Fruit fly (Drosophila melanogaster) whole organism, prepupa: ENCODE results near the gene CG17118.

Source experiments
- Blimp-1 ChIP-seq: fragments of 200-800 bp; sonication (Bioruptor generic); optimal IDR thresholded peaks from 3 replicates; lab custom pipeline; 2017; ENCODE audit warnings: missing biosample characterization, missing genetic modification characterization, mild to moderate bottlenecking, moderate library complexity, missing genetic modification reagents
- CG10669 ChIP-seq: fragments of 200-800 bp; sonication (Bioruptor generic); optimal IDR thresholded peaks from 3 replicates; lab custom pipeline; 2018; ENCODE audit warnings: missing biosample characterization, mild to moderate bottlenecking, missing genetic modification characterization, moderate library complexity
- CG11902 ChIP-seq: fragments of 200-800 bp; sonication (Bioruptor generic); optimal IDR thresholded peaks from 3 replicates; lab custom pipeline; 2016; ENCODE audit warnings: missing biosample characterization, missing genetic modification characterization
- CG15336 ChIP-seq: fragments of 200-800 bp; sonication (Bioruptor generic); IDR thresholded peaks from 2 replicates; pipeline ENCODE4 v1.3.6; 2022; ENCODE audit warnings: missing biosample characterization, missing genetic modification characterization
- CG1621 ChIP-seq: fragments of 200-800 bp; sonication (Bioruptor generic); optimal IDR thresholded peaks from 3 replicates; lab custom pipeline; 2018; ENCODE audit warnings: missing biosample characterization, mild to moderate bottlenecking, missing genetic modification characterization
- CG3032 ChIP-seq: fragments of 200-800 bp; optimal IDR thresholded peaks from 2 replicates; lab custom pipeline; 2019; ENCODE audit warnings: missing biosample characterization, mild to moderate bottlenecking, missing genetic modification characterization, moderate library complexity
- CG32006 ChIP-seq: fragments of 200-800 bp; sonication (Bioruptor generic); optimal IDR thresholded peaks from 3 replicates; lab custom pipeline; 2017; ENCODE audit warnings: missing biosample characterization, mild to moderate bottlenecking, missing genetic modification characterization
- CG34406 ChIP-seq: fragments of 200-800 bp; sonication (Bioruptor generic); optimal IDR thresholded peaks from 3 replicates; lab custom pipeline; 2016; ENCODE audit warnings: missing biosample characterization, missing genetic modification characterization
- CG4318 ChIP-seq: fragments of 200-800 bp; sonication (Bioruptor generic); optimal IDR thresholded peaks from 3 replicates; lab custom pipeline; 2017; ENCODE audit warnings: missing biosample characterization, mild to moderate bottlenecking, missing genetic modification characterization
- CG6792 ChIP-seq: fragments of 200-800 bp; sonication (Bioruptor generic); optimal IDR thresholded peaks from 3 replicates; lab custom pipeline; 2016; ENCODE audit warnings: missing biosample characterization, missing genetic modification characterization
- CG6808 ChIP-seq: fragments of 200-800 bp; sonication (Bioruptor generic); optimal IDR thresholded peaks from 3 replicates; lab custom pipeline; 2017; ENCODE audit warnings: missing biosample characterization, missing genetic modification characterization, mild to moderate bottlenecking, moderate library complexity, missing genetic modification reagents
- CG6854 ChIP-seq: fragments of 200-800 bp; sonication (Bioruptor generic); optimal IDR thresholded peaks from 2 replicates; lab custom pipeline; 2017; ENCODE audit warnings: missing biosample characterization, mild to moderate bottlenecking, missing genetic modification characterization
- CG7368 ChIP-seq: fragments of 200-800 bp; sonication (Bioruptor generic); optimal IDR thresholded peaks from 3 replicates; lab custom pipeline; 2016; ENCODE audit warnings: missing biosample characterization, missing genetic modification characterization
- CG8119 ChIP-seq: fragments of 200-800 bp; sonication (Bioruptor generic); IDR thresholded peaks from 3 replicates; pipeline ENCODE4 v1.3.6; 2022; ENCODE audit warnings: missing biosample characterization, missing genetic modification characterization
- CG8632 ChIP-seq: fragments of 200-800 bp; sonication (Bioruptor generic); optimal IDR thresholded peaks from 3 replicates; lab custom pipeline; 2016; ENCODE audit warnings: missing biosample characterization, missing genetic modification characterization
- CG9139 ChIP-seq: fragments of 200-800 bp; sonication (Bioruptor generic); optimal IDR thresholded peaks from 3 replicates; lab custom pipeline; 2017; ENCODE audit warnings: missing biosample characterization, mild to moderate bottlenecking, missing genetic modification characterization
- Eip75B ChIP-seq: fragments of 200-800 bp; sonication (Bioruptor generic); optimal IDR thresholded peaks from 3 replicates; lab custom pipeline; 2016; ENCODE audit warnings: missing biosample characterization, missing genetic modification characterization
- Eip78C ChIP-seq: fragments of 200-800 bp; sonication (Bioruptor generic); peaks from one replicate; lab custom pipeline; 2016; ENCODE audit warnings: missing biosample characterization, missing genetic modification characterization
- Ets96B ChIP-seq: fragments of 200-800 bp; optimal IDR thresholded peaks from 2 replicates; lab custom pipeline; 2019; ENCODE audit warnings: missing biosample characterization, mild to moderate bottlenecking, missing genetic modification characterization, moderate library complexity
- Gug ChIP-seq: fragments of 200-800 bp; sonication (Bioruptor generic); IDR thresholded peaks from 2 replicates; pipeline ENCODE4 v1.3.6; 2022; ENCODE audit warnings: missing biosample characterization, missing genetic modification characterization
- Hr39 ChIP-seq: fragments of 200-800 bp; sonication (Bioruptor generic); optimal IDR thresholded peaks from 2 replicates; lab custom pipeline; 2016; ENCODE audit warnings: missing biosample characterization, missing genetic modification characterization
- Lpt ChIP-seq: fragments of 200-800 bp; sonication (Bioruptor generic); optimal IDR thresholded peaks from 3 replicates; lab custom pipeline; 2016; ENCODE audit warnings: missing biosample characterization, missing genetic modification characterization
- Met ChIP-seq: fragments of 200-800 bp; sonication (Bioruptor generic); optimal IDR thresholded peaks from 3 replicates; lab custom pipeline; 2016; ENCODE audit warnings: missing biosample characterization, missing genetic modification characterization
- OdsH ChIP-seq: fragments of 200-800 bp; sonication (Bioruptor generic); optimal IDR thresholded peaks from 3 replicates; lab custom pipeline; 2016; ENCODE audit warnings: missing biosample characterization, missing genetic modification characterization
- Sox14 ChIP-seq: fragments of 200-800 bp; sonication (Bioruptor generic); optimal IDR thresholded peaks from 3 replicates; lab custom pipeline; 2016; ENCODE audit warnings: missing biosample characterization, missing genetic modification characterization
- dsx ChIP-seq: fragments of 200-800 bp; optimal IDR thresholded peaks from 3 replicates; lab custom pipeline; 2019; ENCODE audit warnings: missing biosample characterization, mild to moderate bottlenecking, missing genetic modification characterization, moderate library complexity; ENCODE audit not compliant: poor library complexity, severe bottlenecking
- eg ChIP-seq: fragments of 200-800 bp; sonication (Bioruptor generic); IDR thresholded peaks from 3 replicates; pipeline ENCODE4 v1.3.6; 2022; ENCODE audit warnings: missing biosample characterization, missing genetic modification characterization
- esn ChIP-seq: fragments of 200-800 bp; sonication (Bioruptor generic); optimal IDR thresholded peaks from 2 replicates; lab custom pipeline; 2016; ENCODE audit warnings: missing biosample characterization, mild to moderate bottlenecking, missing genetic modification characterization, moderate library complexity
- net ChIP-seq: fragments of 200-800 bp; sonication (Bioruptor generic); optimal IDR thresholded peaks from 3 replicates; lab custom pipeline; 2016; ENCODE audit warnings: missing biosample characterization, missing genetic modification characterization
- spab ChIP-seq: fragments of 200-800 bp; sonication (Bioruptor generic); optimal IDR thresholded peaks from 2 replicates; lab custom pipeline; 2017; ENCODE audit warnings: missing biosample characterization, mild to moderate bottlenecking, missing genetic modification characterization, missing genetic modification reagents
- ss ChIP-seq, 2 experiments: fragments of 200-800 bp; sonication (Bioruptor generic); optimal IDR thresholded peaks; 2 replicates in 1 of 2; 3 replicates in 1 of 2; lab custom pipeline; 2017 to 2018; ENCODE audit warnings: mild to moderate bottlenecking in 2 of 2, missing biosample characterization in 2 of 2, missing genetic modification characterization in 2 of 2, moderate library complexity in 1 of 2
- svp ChIP-seq: fragments of 200-800 bp; sonication (Bioruptor generic); peaks from one replicate; lab custom pipeline; 2016; ENCODE audit warnings: missing biosample characterization, missing genetic modification characterization
- topi ChIP-seq: fragments of 200-800 bp; sonication (Bioruptor generic); optimal IDR thresholded peaks from 3 replicates; lab custom pipeline; 2016; ENCODE audit warnings: missing biosample characterization, missing genetic modification characterization
- vri ChIP-seq: fragments of 200-800 bp; sonication (Bioruptor generic); optimal IDR thresholded peaks from 3 replicates; lab custom pipeline; 2016; ENCODE audit warnings: missing biosample characterization, mild to moderate bottlenecking, missing genetic modification characterization

Gene CG17118

DNA sequence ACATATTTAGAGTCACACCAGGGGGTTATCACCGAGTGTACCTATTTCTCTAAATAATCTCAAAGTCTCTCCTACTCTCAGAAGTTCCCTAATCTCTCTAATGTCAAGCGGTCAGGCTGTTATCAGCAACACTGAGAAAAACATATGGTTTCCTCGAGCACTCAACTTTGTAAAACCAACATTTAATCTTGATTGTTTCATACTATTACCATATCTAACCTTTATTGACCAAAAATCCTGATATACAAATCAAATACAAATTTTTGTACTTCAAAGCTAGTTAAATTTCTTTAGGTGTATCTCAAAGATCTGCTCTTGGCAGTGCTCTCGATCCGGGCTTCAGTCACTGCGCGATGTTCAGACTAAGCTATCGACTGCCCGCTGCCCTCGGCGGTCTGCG lies 26.8 kb upstream of the CG17118 start, which contains the start of gene CG6415 (continued):
- TF ChIP-seq Eip78C = peak; percentile 65
- TF ChIP-seq ss (GFP tag; optimal IDR thresholded peaks at IDR 0.05; lab: Kevin White, UChicago) = no peak
- TF ChIP-seq CG6808 (GFP tag; lab: Kevin White, UChicago) = no peak
- no peak for TF ChIP-seq CG11902 (GFP tag; lab: Kevin White, UChicago)
- no peak for TF ChIP-seq CG9139
- no peak for TF ChIP-seq CG6792 (GFP tag; lab: Kevin White, UChicago)
- peak; percentile 45 for TF ChIP-seq net (GFP tag; lab: Kevin White, UChicago)
- no peak for TF ChIP-seq Ets96B
- peak; percentile 34 for TF ChIP-seq Met
- TF ChIP-seq CG3032 (tag; lab: Kevin White, UChicago) = no peak
- no peak for TF ChIP-seq Lpt
- TF ChIP-seq, all 60 proteins: peak for 26

DNA sequence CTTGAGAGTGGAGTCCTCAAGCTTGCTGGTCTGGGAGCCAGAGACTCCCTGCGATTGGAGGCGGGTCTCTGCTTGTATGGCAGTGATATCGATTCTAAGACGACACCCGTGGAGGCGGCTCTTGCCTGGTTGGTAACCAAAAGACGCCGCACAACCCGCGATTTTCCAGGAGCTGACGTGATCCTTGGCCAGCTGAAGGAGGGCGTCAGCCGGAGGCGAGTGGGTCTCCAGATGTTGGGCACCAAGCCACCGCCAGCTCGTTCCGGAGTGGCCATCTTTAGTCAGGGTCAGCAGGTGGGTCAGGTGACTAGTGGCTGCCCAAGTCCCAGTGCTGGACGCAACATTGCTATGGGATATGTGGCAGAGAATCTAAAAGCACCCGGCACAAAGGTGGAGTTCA lies 25.6 kb upstream of the CG17118 start:
- no peak for TF ChIP-seq CG15336
- TF ChIP-seq CG10669 (GFP tag; lab: Kevin White, UChicago) = no peak
- TF ChIP-seq net (GFP tag; lab: Kevin White, UChicago) = no peak
- TF ChIP-seq Gug (GFP tag; lab: Robert Waterston, UW) = no peak
- no peak for TF ChIP-seq dsx
- no peak for TF ChIP-seq Ets96B
- TF ChIP-seq svp (GFP tag; lab: Kevin White, UChicago) = no peak
- no peak for TF ChIP-seq Lpt
- TF ChIP-seq CG6854 (GFP tag; lab: Kevin White, UChicago) = no peak

DNA sequence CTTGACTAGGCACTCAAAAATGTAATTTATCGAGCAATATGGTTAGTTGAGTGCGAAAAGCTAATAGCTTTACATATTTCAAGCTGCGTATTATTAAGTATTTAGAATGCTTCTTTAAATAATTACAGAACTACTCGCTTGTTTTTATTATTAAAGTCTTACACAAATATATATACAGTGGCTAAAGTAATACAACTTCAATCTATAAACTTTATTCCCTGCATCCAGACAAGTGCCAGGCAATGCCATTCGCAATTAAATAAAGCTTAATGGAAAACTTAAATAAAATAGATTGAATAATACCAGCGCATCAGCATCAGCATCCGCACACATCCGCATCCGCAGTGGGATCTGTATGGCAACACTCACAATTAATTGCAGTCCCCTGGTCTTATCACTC lies 23.8 kb upstream of the CG17118 start:
- TF ChIP-seq vri = no peak
- TF ChIP-seq svp (GFP tag; lab: Kevin White, UChicago) = peak; percentile 63

DNA sequence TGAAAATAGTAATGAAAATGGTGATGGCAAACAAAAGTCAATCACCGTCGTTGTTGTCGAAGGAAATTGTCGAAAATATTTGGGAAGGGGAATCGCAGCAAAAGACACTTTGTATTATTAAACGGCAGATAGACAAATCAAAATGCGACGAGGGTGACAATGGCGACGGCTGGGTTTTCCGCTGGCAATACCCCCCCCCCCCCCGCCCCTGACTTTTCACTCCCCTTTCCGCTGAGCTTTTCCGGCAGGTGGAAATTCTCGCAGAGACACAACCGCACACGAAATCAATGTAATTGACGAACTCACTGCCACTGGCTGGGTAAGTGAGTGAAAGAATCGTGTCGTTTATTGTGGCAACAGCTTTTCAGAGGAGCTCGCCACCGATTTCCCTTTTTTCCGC lies 22.0 kb upstream of the CG17118 start:
- TF ChIP-seq CG10669 (GFP tag; lab: Kevin White, UChicago) (no peak), esn (GFP tag; lab: Kevin White, UChicago) (no peak), CG32006 (GFP tag; lab: Kevin White, UChicago) (no peak), Sox14 (no peak), Eip75B (GFP tag; lab: Kevin White, UChicago) (no peak)

DNA sequence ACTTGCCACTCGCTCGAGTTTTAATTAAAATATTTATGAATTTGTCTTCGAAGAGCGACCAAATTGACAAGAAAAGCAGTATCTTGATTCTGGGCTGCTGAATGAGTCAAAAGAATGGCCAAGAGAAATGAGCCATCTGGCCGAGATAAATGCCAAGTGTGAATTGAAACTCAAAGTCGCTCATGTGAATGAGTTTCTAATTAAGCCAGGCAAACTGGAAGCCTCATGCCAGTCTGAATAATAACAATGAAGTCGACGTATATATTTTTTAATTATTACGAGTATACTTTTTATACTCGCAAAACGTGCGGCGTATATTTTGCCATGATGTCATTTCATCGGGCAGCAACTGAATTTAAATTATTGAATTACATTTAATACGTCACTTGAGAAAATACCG lies 20.7 kb upstream of the CG17118 start, which contains the start of gene Lip2:
Gene Lip2 (minus strand): TSS at position 101 of the 400 bp plus-strand sequence.
- TF ChIP-seq spab (GFP tag; lab: Kevin White, UChicago) = no peak

DNA sequence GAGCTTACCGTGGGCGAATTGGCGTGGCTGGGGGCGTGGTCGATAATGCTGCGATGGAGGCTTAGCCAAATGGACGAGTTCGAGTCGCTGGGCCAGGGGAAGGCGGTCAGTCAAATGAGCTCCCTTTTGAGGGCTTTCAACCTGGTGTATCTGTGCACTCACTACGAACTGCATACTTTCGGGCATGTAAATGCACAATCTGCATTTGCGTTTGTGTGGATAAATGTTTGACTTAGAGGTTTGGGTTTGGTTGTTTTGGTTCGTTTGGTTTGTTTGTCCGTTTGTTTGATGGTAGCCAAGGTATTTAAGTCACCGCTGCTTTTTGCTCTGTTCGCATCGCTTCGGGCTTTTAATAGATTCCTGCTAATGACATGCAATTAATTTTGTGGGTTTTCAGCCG lies 18.8 kb upstream of the CG17118 start:
- TF ChIP-seq CG8119 (GFP tag; lab: Robert Waterston, UW) (no peak), CG4318 (GFP tag; lab: Kevin White, UChicago) (no peak), Blimp-1 (GFP tag; lab: Kevin White, UChicago) (no peak), CG7368 (GFP tag; lab: Kevin White, UChicago) (no peak), esn (GFP tag; lab: Kevin White, UChicago) (no peak)
- TF ChIP-seq, all 60 proteins: peak for 0

DNA sequence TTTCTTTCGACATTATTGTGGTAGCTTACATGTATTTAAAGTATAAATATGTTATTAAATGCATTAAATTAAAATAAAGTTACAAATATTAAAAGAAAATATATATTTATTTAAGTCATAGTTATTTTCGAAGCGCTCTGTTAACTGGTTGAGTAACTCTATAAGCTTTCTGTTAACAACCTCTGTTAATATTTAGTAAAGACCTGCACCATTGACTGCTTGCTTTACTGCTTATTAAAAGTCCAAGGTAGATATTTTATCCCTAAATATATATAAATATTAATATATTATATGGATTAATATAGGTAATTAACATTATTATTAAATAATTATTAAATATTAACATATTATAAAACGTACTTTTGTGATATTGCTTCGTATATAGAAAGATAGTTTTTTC lies 8.5 kb upstream of the CG17118 start:
- no peak for TF ChIP-seq Lpt
- TF ChIP-seq CG34406 (GFP tag; lab: Kevin White, UChicago) = no peak
- no peak for TF ChIP-seq CG8632
- TF ChIP-seq dsx = no peak
- TF ChIP-seq CG8119 (GFP tag; lab: Robert Waterston, UW) = no peak
- no peak for TF ChIP-seq topi (GFP tag; lab: Kevin White, UChicago)
- no peak for TF ChIP-seq CG6808 (GFP tag; lab: Kevin White, UChicago)
- no peak for TF ChIP-seq CG1621 (tag; lab: Kevin White, UChicago)
- no peak for TF ChIP-seq eg (GFP tag; lab: Robert Waterston, UW)
- TF ChIP-seq Hr39 = no peak
- TF ChIP-seq OdsH (GFP tag; lab: Kevin White, UChicago) = no peak
- no peak for TF ChIP-seq ss (GFP tag; optimal IDR thresholded peaks at IDR 0.05; lab: Kevin White, UChicago)
- TF ChIP-seq Blimp-1 (GFP tag; lab: Kevin White, UChicago) = no peak
- no peak for TF ChIP-seq CG11902 (GFP tag; lab: Kevin White, UChicago)
